Worm (Caenorhabditis elegans): ENCODE data around the gene jmjd-3.2.

Gene jmjd-3.2

DNA sequence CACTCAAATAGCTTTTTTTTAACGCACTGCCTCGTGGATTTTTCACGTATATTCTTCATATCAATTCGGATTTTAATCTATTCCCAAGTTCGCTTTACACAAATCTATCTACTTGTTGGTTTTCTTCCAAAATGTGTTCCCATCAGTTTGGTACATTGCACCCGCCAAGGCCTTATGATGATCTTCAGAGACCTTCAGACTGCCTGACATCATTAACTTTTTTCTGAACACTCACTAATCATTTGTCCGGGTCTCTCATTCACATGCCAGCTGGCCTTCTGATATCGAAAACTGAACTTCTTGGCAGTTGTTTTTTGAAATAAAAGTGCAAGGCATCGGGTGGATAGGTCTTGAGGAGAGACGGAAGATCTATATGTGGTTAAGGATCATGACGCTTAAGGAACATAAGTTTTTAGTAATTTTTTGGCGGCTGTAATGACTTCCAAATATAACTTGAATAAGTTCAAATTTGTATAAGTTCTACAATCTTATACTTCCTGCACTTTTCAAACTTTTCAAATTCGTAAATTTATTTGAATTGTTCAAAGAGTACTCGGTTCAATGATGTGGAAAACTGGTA lies 51.9 kb downstream of the jmjd-3.2 start:
- no peak for TF ChIP-seq him-1 (tag; optimal IDR thresholded peaks at IDR 0.05)

DNA sequence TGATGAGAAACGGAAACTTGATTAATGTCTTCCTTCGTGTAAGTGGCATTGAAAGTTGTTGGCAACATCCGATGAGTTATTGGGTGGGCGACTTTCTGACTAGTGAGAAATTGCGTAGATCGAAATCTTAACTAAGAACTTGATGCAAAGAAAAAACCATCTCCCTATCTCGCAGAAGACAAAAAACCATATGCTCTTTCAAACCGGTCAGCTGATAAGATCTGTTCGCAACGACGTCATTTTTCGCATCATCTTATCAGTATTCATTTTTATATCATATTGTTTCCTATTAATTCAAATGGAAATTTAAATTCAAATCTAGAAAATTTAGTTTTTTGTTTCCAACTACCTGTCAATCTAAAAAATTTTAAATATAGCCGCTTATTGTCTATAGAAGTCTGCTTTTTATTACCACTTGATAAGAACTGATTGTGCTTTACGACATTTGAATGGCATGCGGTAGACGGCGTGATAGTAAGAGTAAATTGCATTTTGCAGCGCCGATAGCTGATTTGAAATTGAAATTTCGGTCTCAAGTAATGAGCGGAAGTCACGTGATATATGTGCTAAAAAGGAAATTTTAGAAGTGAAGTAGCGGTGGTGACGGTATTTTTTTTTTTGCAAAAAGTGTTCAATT lies 52.5 kb downstream of the jmjd-3.2 start:
- no peak for TF ChIP-seq him-1 (tag; optimal IDR thresholded peaks at IDR 0.05)
- no peak for TF ChIP-seq dao-5 (tag; optimal IDR thresholded peaks at IDR 0.05)
- no peak for TF ChIP-seq W03F9.2 (tag; optimal IDR thresholded peaks at IDR 0.05)

- TF ChIP-seq W03F9.2 (tag; optimal IDR thresholded peaks at IDR 0.05) = peak; percentile 50
- TF ChIP-seq dao-5 (tag; optimal IDR thresholded peaks at IDR 0.05) = no peak
- TF ChIP-seq him-1 (tag; optimal IDR thresholded peaks at IDR 0.05) = no peak
Observed at ce11 chrX:14502116-14502587, 54.1 kb downstream of the jmjd-3.2 start.

Data from whole organism, L4/young adult.